Worm (Caenorhabditis elegans) whole organism, L1 larva: ENCODE results near the gene F10C2.5.

Experiments used
- C16A3.4 ChIP-seq: fragments of 150-350 bp; optimal IDR thresholded peaks from 2 replicates; lab custom pipeline; 2014; ENCODE audit warnings: missing biosample characterization, missing genetic modification characterization
- blmp-1 ChIP-seq: fragments of 150-350 bp; optimal IDR thresholded peaks from 2 replicates; lab custom pipeline; 2014; ENCODE audit warnings: missing biosample characterization, missing genetic modification characterization
- efl-3 ChIP-seq: fragments of 200-800 bp; sonication (Bioruptor generic); optimal IDR thresholded peaks from 2 replicates; lab custom pipeline; 2018; ENCODE audit warnings: mild to moderate bottlenecking, missing genetic modification characterization, missing compliant biosample characterization
- irx-1 ChIP-seq: sonication (generic microtip); optimal IDR thresholded peaks from 2 replicates; lab custom pipeline; 2016; ENCODE audit warnings: missing genetic modification characterization, missing compliant biosample characterization
- jun-1 ChIP-seq: fragments of 150-350 bp; optimal IDR thresholded peaks from 2 replicates; lab custom pipeline; 2014; ENCODE audit warnings: missing biosample characterization, missing genetic modification reagents, missing genetic modification characterization
- lin-39 ChIP-seq: fragments of 150-350 bp; optimal IDR thresholded peaks from 2 replicates; lab custom pipeline; 2014; ENCODE audit warnings: missing biosample characterization, missing genetic modification reagents, missing genetic modification characterization
- lsy-2 ChIP-seq, 2 experiments: fragments of 150-350 bp; optimal IDR thresholded peaks; 2 replicates each; lab custom pipeline; 2014; ENCODE audit warnings: missing biosample characterization in 2 of 2, missing genetic modification characterization in 2 of 2
- nhr-237 ChIP-seq: fragments of 150-350 bp; optimal IDR thresholded peaks from 2 replicates; lab custom pipeline; 2014; ENCODE audit warnings: missing biosample characterization, missing genetic modification characterization
- nhr-28 ChIP-seq: fragments of 150-350 bp; optimal IDR thresholded peaks from 2 replicates; lab custom pipeline; 2014; ENCODE audit warnings: missing biosample characterization, missing genetic modification characterization
- nhr-71 ChIP-seq: sonication (generic microtip); optimal IDR thresholded peaks from 2 replicates; lab custom pipeline; 2016; ENCODE audit warnings: mild to moderate bottlenecking, missing genetic modification characterization, moderate library complexity, missing compliant biosample characterization
- pqm-1 ChIP-seq: sonication (generic microtip); optimal IDR thresholded peaks from 3 replicates; lab custom pipeline; 2017; ENCODE audit warnings: missing biosample characterization, missing genetic modification characterization
- skn-1 ChIP-seq: fragments of 150-350 bp; optimal IDR thresholded peaks from 2 replicates; lab custom pipeline; 2014; ENCODE audit warnings: missing biosample characterization, missing genetic modification characterization
- snpc-4 ChIP-seq: fragments of 150-350 bp; optimal IDR thresholded peaks from 2 replicates; lab custom pipeline; 2014; ENCODE audit warnings: missing biosample characterization, missing genetic modification characterization
- zag-1 ChIP-seq: fragments of 150-350 bp; optimal IDR thresholded peaks from 2 replicates; lab custom pipeline; 2014; ENCODE audit warnings: missing biosample characterization, missing genetic modification characterization

ce11 chrV:12001747-12002456 is 43.3 kb upstream of the F10C2.5 start, which contains the start of gene gcy-33:
- no peak for TF ChIP-seq efl-3 (GFP tag; lab: Kevin White, UChicago)
- peak; percentile 87 for TF ChIP-seq nhr-71
- TF ChIP-seq snpc-4 (tag; lab: Kevin White, UChicago), result peak; percentile 81
- peak; percentile 73 to 79 for TF ChIP-seq lsy-2 (tag; optimal IDR thresholded peaks at IDR 0.05; lab: Kevin White, UChicago)
- no peak for TF ChIP-seq nhr-28 (tag; lab: Kevin White, UChicago)
- no peak for TF ChIP-seq zag-1 (tag; lab: Kevin White, UChicago)
- TF ChIP-seq irx-1 (tag; lab: Kevin White, UChicago), result peak; percentile 60
- TF ChIP-seq lin-39 (tag; lab: Kevin White, UChicago), result no peak
- TF ChIP-seq skn-1 (tag; lab: Kevin White, UChicago), result peak; percentile 63
- TF ChIP-seq C16A3.4, result peak; percentile 81
- TF ChIP-seq pqm-1, result peak; percentile 71
- peak; percentile 68 for TF ChIP-seq jun-1 (tag; lab: Kevin White, UChicago)
- peak; percentile 58 for TF ChIP-seq nhr-237
- peak; percentile 46 for TF ChIP-seq blmp-1
